Fruit fly (Drosophila melanogaster) whole organism, embryonic: ENCODE results near the gene CG13829.
A peak's percentile ranks its signal among the peaks of the same experiment; 100 is the strongest.

Experiments used
- CG12236 ChIP-seq: fragments of 200-800 bp; sonication (Bioruptor generic); optimal IDR thresholded peaks from 2 replicates; lab custom pipeline; 2016; ENCODE audit warnings: missing biosample characterization, missing genetic modification characterization
- CG12769 ChIP-seq: fragments of 200-800 bp; sonication (Bioruptor generic); optimal IDR thresholded peaks from 2 replicates; lab custom pipeline; 2019; ENCODE audit warnings: missing biosample characterization, mild to moderate bottlenecking, missing genetic modification characterization, moderate library complexity
- CG13287 ChIP-seq: fragments of 200-800 bp; sonication (Bioruptor generic); IDR thresholded peaks from 2 replicates; pipeline ENCODE4 v1.3.6; 2022; ENCODE audit warnings: missing biosample characterization, missing genetic modification characterization; ENCODE audit not compliant: partially characterized antibody
- CG16813 ChIP-seq: fragments of 200-800 bp; sonication (Bioruptor generic); IDR thresholded peaks from 3 replicates; pipeline ENCODE4 v1.3.6; 2022; ENCODE audit warnings: missing biosample characterization, missing genetic modification characterization; ENCODE audit not compliant: partially characterized antibody
- CG17186 ChIP-seq: fragments of 200-800 bp; sonication (Bioruptor generic); optimal IDR thresholded peaks from 3 replicates; lab custom pipeline; 2017; ENCODE audit warnings: missing biosample characterization, missing genetic modification reagents, missing genetic modification characterization
- CG17328 ChIP-seq: fragments of 200-800 bp; sonication (Bioruptor generic); IDR thresholded peaks from 2 replicates; pipeline ENCODE4 v1.3.6; 2022; ENCODE audit warnings: missing biosample characterization, missing genetic modification characterization
- CG17385 ChIP-seq: fragments of 200-800 bp; sonication (Bioruptor generic); optimal IDR thresholded peaks from 3 replicates; lab custom pipeline; 2018; ENCODE audit warnings: missing biosample characterization, mild to moderate bottlenecking, missing genetic modification characterization
- CG34422 ChIP-seq: fragments of 200-800 bp; sonication (Bioruptor generic); IDR thresholded peaks from 3 replicates; pipeline ENCODE4 v1.3.6; 2022; ENCODE audit warnings: missing biosample characterization, missing genetic modification characterization
- CG3847 ChIP-seq: fragments of 200-800 bp; sonication (Bioruptor generic); IDR thresholded peaks from 2 replicates; pipeline ENCODE4 v1.3.6; 2022; ENCODE audit warnings: missing biosample characterization, missing genetic modification characterization
- CG4328 ChIP-seq: fragments of 200-800 bp; sonication (Bioruptor generic); optimal IDR thresholded peaks from 3 replicates; lab custom pipeline; 2017; ENCODE audit warnings: missing biosample characterization, missing genetic modification reagents, missing genetic modification characterization
- CG4617 ChIP-seq: fragments of 200-800 bp; sonication (Bioruptor generic); optimal IDR thresholded peaks from 3 replicates; lab custom pipeline; 2016; ENCODE audit warnings: missing biosample characterization, missing genetic modification characterization, borderline replicate concordance
- CG4707 ChIP-seq: fragments of 200-800 bp; sonication (Bioruptor generic); optimal IDR thresholded peaks from 2 replicates; lab custom pipeline; 2018; ENCODE audit warnings: missing biosample characterization, mild to moderate bottlenecking, missing genetic modification characterization, moderate library complexity
- CG6683 ChIP-seq: fragments of 200-800 bp; sonication (Bioruptor generic); optimal IDR thresholded peaks from 2 replicates; lab custom pipeline; 2017; ENCODE audit warnings: missing biosample characterization, mild to moderate bottlenecking, missing genetic modification characterization, missing genetic modification reagents
- CG9609 ChIP-seq: fragments of 200-800 bp; sonication (Bioruptor generic); optimal IDR thresholded peaks from 3 replicates; lab custom pipeline; 2016; ENCODE audit warnings: missing biosample characterization, missing genetic modification characterization
- Hey ChIP-seq: fragments of 200-800 bp; sonication (Bioruptor generic); optimal IDR thresholded peaks from 3 replicates; lab custom pipeline; 2018; ENCODE audit warnings: missing biosample characterization, mild to moderate bottlenecking, missing genetic modification characterization
- Jarid2 ChIP-seq: fragments of 200-800 bp; sonication (Bioruptor generic); optimal IDR thresholded peaks from 3 replicates; lab custom pipeline; 2017; ENCODE audit warnings: mild to moderate bottlenecking, missing biosample characterization, missing genetic modification reagents, missing genetic modification characterization
- Lim3 ChIP-seq: fragments of 200-800 bp; sonication (Bioruptor generic); IDR thresholded peaks from 2 replicates; pipeline ENCODE4 v1.3.6; 2022; ENCODE audit warnings: missing biosample characterization, missing genetic modification characterization
- Mrtf ChIP-seq: fragments of 200-800 bp; sonication (Bioruptor generic); IDR thresholded peaks from 3 replicates; pipeline ENCODE4 v1.3.6; 2022; ENCODE audit warnings: missing biosample characterization, missing genetic modification characterization
- Neu2 ChIP-seq: fragments of 200-800 bp; sonication (Bioruptor generic); optimal IDR thresholded peaks from 3 replicates; lab custom pipeline; 2016; ENCODE audit warnings: missing biosample characterization, missing genetic modification characterization, borderline replicate concordance
- ac ChIP-seq: fragments of 200-800 bp; sonication (Bioruptor generic); optimal IDR thresholded peaks from 3 replicates; lab custom pipeline; 2017; ENCODE audit warnings: missing biosample characterization, mild to moderate bottlenecking, missing genetic modification characterization
- amos ChIP-seq: fragments of 200-800 bp; sonication (Bioruptor generic); IDR thresholded peaks from 2 replicates; pipeline ENCODE4 v1.3.6; 2022; ENCODE audit warnings: missing biosample characterization, missing genetic modification characterization; ENCODE audit not compliant: partially characterized antibody
- ase ChIP-seq: fragments of 200-800 bp; sonication (Bioruptor generic); IDR thresholded peaks from 3 replicates; pipeline ENCODE4 v1.3.6; 2022; ENCODE audit warnings: missing biosample characterization, missing genetic modification characterization
- cas ChIP-seq: fragments of 200-800 bp; sonication (Bioruptor generic); IDR thresholded peaks from 2 replicates; pipeline ENCODE4 v1.3.6; 2022; ENCODE audit warnings: missing biosample characterization, missing genetic modification characterization
- crp ChIP-seq, 2 experiments: fragments of 200-800 bp; sonication (Bioruptor generic); optimal IDR thresholded peaks; 2 replicates in 1 of 2; 3 replicates in 1 of 2; lab custom pipeline; 2017; ENCODE audit warnings: missing biosample characterization in 2 of 2, missing genetic modification characterization in 2 of 2, mild to moderate bottlenecking in 1 of 2, moderate library complexity in 1 of 2
- dmrt11E ChIP-seq: fragments of 200-800 bp; sonication (Bioruptor generic); optimal IDR thresholded peaks from 3 replicates; lab custom pipeline; 2018; ENCODE audit warnings: missing biosample characterization, mild to moderate bottlenecking, missing genetic modification characterization, moderate library complexity
- fd102C ChIP-seq: fragments of 200-800 bp; sonication (Bioruptor generic); optimal IDR thresholded peaks from 2 replicates; lab custom pipeline; 2018; ENCODE audit warnings: missing biosample characterization, mild to moderate bottlenecking, missing genetic modification characterization, moderate library complexity
- gce ChIP-seq: fragments of 200-800 bp; sonication (Bioruptor generic); IDR thresholded peaks from 3 replicates; pipeline ENCODE4 v1.3.6; 2022; ENCODE audit warnings: missing biosample characterization, missing genetic modification characterization
- gcm ChIP-seq: fragments of 200-800 bp; sonication (Bioruptor generic); optimal IDR thresholded peaks from 2 replicates; lab custom pipeline; 2019; ENCODE audit warnings: missing biosample characterization, mild to moderate bottlenecking, missing genetic modification characterization, moderate library complexity
- gem ChIP-seq: fragments of 200-800 bp; sonication (Bioruptor generic); optimal IDR thresholded peaks from 2 replicates; lab custom pipeline; 2019; ENCODE audit warnings: missing biosample characterization, mild to moderate bottlenecking, missing genetic modification characterization, moderate library complexity
- grau ChIP-seq: fragments of 200-800 bp; optimal IDR thresholded peaks from 3 replicates; lab custom pipeline; 2019; ENCODE audit warnings: missing biosample characterization, mild to moderate bottlenecking, missing genetic modification characterization, moderate library complexity
- hth ChIP-seq: fragments of >200 bp; optimal IDR thresholded peaks from 2 replicates; lab custom pipeline; 2017; ENCODE audit warnings: inconsistent platforms
- kay ChIP-seq: fragments of 200-800 bp; sonication (Bioruptor generic); optimal IDR thresholded peaks from 2 replicates; lab custom pipeline; 2016; ENCODE audit warnings: missing biosample characterization, missing genetic modification characterization
- luna ChIP-seq: fragments of 200-800 bp; sonication (Bioruptor generic); optimal IDR thresholded peaks from 2 replicates; lab custom pipeline; 2016; ENCODE audit warnings: missing biosample characterization, missing genetic modification characterization
- mirr ChIP-seq: fragments of 200-800 bp; sonication (Bioruptor generic); optimal IDR thresholded peaks from 3 replicates; lab custom pipeline; 2018; ENCODE audit warnings: missing biosample characterization, mild to moderate bottlenecking, missing genetic modification characterization
- pb ChIP-seq: fragments of 200-800 bp; sonication (Bioruptor generic); optimal IDR thresholded peaks from 3 replicates; lab custom pipeline; 2016; ENCODE audit warnings: missing biosample characterization, missing genetic modification characterization
- pfk ChIP-seq: fragments of 200-800 bp; sonication (Bioruptor generic); optimal IDR thresholded peaks from 2 replicates; lab custom pipeline; 2018; ENCODE audit warnings: missing biosample characterization, mild to moderate bottlenecking, missing genetic modification characterization, moderate library complexity
- ranshi ChIP-seq: fragments of 200-800 bp; sonication (Bioruptor generic); IDR thresholded peaks from 2 replicates; pipeline ENCODE4 v1.3.6; 2022; ENCODE audit warnings: missing biosample characterization, missing genetic modification characterization
- sd ChIP-seq: fragments of 200-800 bp; sonication (Bioruptor generic); optimal IDR thresholded peaks from 3 replicates; lab custom pipeline; 2018; ENCODE audit warnings: missing biosample characterization, mild to moderate bottlenecking, missing genetic modification characterization, moderate library complexity
- sens ChIP-seq: fragments of 200-800 bp; sonication (Bioruptor generic); peaks from one replicate; lab custom pipeline; 2016; ENCODE audit warnings: missing biosample characterization, missing genetic modification characterization
- sisA ChIP-seq: fragments of 200-800 bp; sonication (Bioruptor generic); IDR thresholded peaks from 2 replicates; pipeline ENCODE4 v1.3.6; 2022; ENCODE audit warnings: missing biosample characterization, missing genetic modification characterization
- sqz ChIP-seq: fragments of 200-800 bp; sonication (Bioruptor generic); optimal IDR thresholded peaks from 3 replicates; lab custom pipeline; 2018; ENCODE audit warnings: missing biosample characterization, mild to moderate bottlenecking, missing genetic modification characterization
- tin ChIP-seq: fragments of 200-800 bp; sonication (Bioruptor generic); optimal IDR thresholded peaks from 3 replicates; lab custom pipeline; 2016; ENCODE audit warnings: missing biosample characterization, missing genetic modification characterization
- tna ChIP-seq: fragments of 200-800 bp; sonication (Bioruptor generic); IDR thresholded peaks from 2 replicates; pipeline ENCODE4 v1.3.6; 2022; ENCODE audit warnings: missing biosample characterization, missing genetic modification characterization; ENCODE audit not compliant: partially characterized antibody
- toy ChIP-seq: fragments of 200-800 bp; sonication (Bioruptor generic); IDR thresholded peaks from 2 replicates; pipeline ENCODE4 v1.3.6; 2022; ENCODE audit warnings: missing biosample characterization, missing genetic modification characterization
- unc-4 ChIP-seq: fragments of 200-800 bp; sonication (Bioruptor generic); IDR thresholded peaks from 2 replicates; pipeline ENCODE4 v1.3.6; 2022; ENCODE audit warnings: missing biosample characterization, missing genetic modification characterization; ENCODE audit not compliant: partially characterized antibody
- vfl ChIP-seq: fragments of 200-800 bp; sonication (Bioruptor generic); optimal IDR thresholded peaks from 2 replicates; lab custom pipeline; 2016; ENCODE audit warnings: missing biosample characterization, missing genetic modification characterization
- zfh1 ChIP-seq: fragments of 200-800 bp; sonication (Bioruptor generic); IDR thresholded peaks from 3 replicates; pipeline ENCODE4 v1.3.6; 2022; ENCODE audit warnings: missing biosample characterization, missing genetic modification characterization
- zfh2 ChIP-seq: fragments of 200-800 bp; sonication (Bioruptor generic); optimal IDR thresholded peaks from 2 replicates; lab custom pipeline; 2016; ENCODE audit warnings: missing biosample characterization, missing genetic modification characterization

Gene CG13829

dm6 chr3R:23189958-23190900 is 29.1 kb upstream of the CG13829 start (continued):
- TF ChIP-seq sisA (GFP tag; lab: Robert Waterston, UW) (peak; percentile 76), CG4707 (GFP tag; lab: Kevin White, UChicago) (peak; percentile 51), hth (lab: Kevin White, UChicago) (no peak), CG34422 (GFP tag; lab: Robert Waterston, UW) (no peak), Hey (tag; lab: Kevin White, UChicago) (no peak), crp (GFP tag; optimal IDR thresholded peaks at IDR 0.05; lab: Kevin White, UChicago) (no peak), zfh2 (GFP tag; lab: Kevin White, UChicago) (peak; percentile 71), Neu2 (GFP tag; lab: Kevin White, UChicago) (no peak), CG16813 (GFP tag; lab: Robert Waterston, UW) (no peak), zfh1 (GFP tag; lab: Robert Waterston, UW) (peak; percentile 77), CG13287 (GFP tag; lab: Robert Waterston, UW) (no peak; the same call in 1 of the 2 replicates), CG17385 (GFP tag; lab: Kevin White, UChicago) (peak; percentile 74), Mrtf (peak; percentile 67; the same call in 2 of the 3 replicates), kay (GFP tag; lab: Kevin White, UChicago) (no peak), CG12236 (GFP tag; lab: Kevin White, UChicago) (peak; percentile 36), pb (GFP tag; lab: Kevin White, UChicago) (peak; percentile 55), tna (GFP tag; lab: Robert Waterston, UW) (no peak), vfl (GFP tag; lab: Kevin White, UChicago) (peak; percentile 45), tin (GFP tag; lab: Kevin White, UChicago) (peak; percentile 41), sens (GFP tag; lab: Kevin White, UChicago) (peak; percentile 94), luna (peak; percentile 33), CG3847 (peak; percentile 68), amos (no peak), toy (GFP tag; lab: Robert Waterston, UW) (no peak), dmrt11E (tag; lab: Kevin White, UChicago) (peak; percentile 30), Lim3 (GFP tag; lab: Robert Waterston, UW) (no peak), CG12769 (peak; percentile 88), CG9609 (peak; percentile 35), gem (tag; lab: Kevin White, UChicago) (peak; percentile 83), Jarid2 (GFP tag; lab: Kevin White, UChicago) (no peak), ase (GFP tag; lab: Robert Waterston, UW) (peak; percentile 70; the same call in 2 of the 3 replicates), CG4617 (GFP tag; lab: Kevin White, UChicago) (peak; percentile 35), CG17328 (GFP tag; lab: Robert Waterston, UW) (peak; percentile 72), cas (GFP tag; lab: Robert Waterston, UW) (0 out of 2 replicates have a peak, but pooled peaks have one; percentile 55), CG17186 (GFP tag; lab: Kevin White, UChicago) (no peak), unc-4 (GFP tag; lab: Robert Waterston, UW) (no peak), mirr (GFP tag; lab: Kevin White, UChicago) (peak; percentile 73), grau (tag; lab: Kevin White, UChicago) (peak; percentile 98), gcm (GFP tag; lab: Kevin White, UChicago) (peak; percentile 45), pfk (no peak), CG4328 (peak; percentile 49), gce (GFP tag; lab: Robert Waterston, UW) (no peak), CG6683 (GFP tag; lab: Kevin White, UChicago) (peak; percentile 45), sqz (GFP tag; lab: Kevin White, UChicago) (peak; percentile 9), sd (tag; lab: Kevin White, UChicago) (peak; percentile 55), ac (no peak), fd102C (GFP tag; lab: Kevin White, UChicago) (no peak), ranshi (peak; percentile 84)
